Worm (Caenorhabditis elegans) whole organism, late embryonic: ENCODE results near the gene srlf-16.

Experiments
- C08G9.2 ChIP-seq: sonication (generic microtip); optimal IDR thresholded peaks from 2 replicates; lab custom pipeline; 2016; ENCODE audit warnings: mild to moderate bottlenecking, missing genetic modification characterization, moderate library complexity, missing compliant biosample characterization
- C38D4.7 ChIP-seq: fragments of 200-800 bp; sonication (Bioruptor generic); optimal IDR thresholded peaks from 2 replicates; lab custom pipeline; 2018; ENCODE audit warnings: mild to moderate bottlenecking, missing genetic modification characterization, moderate library complexity, missing compliant biosample characterization
- K02D7.2 ChIP-seq: sonication (generic microtip); optimal IDR thresholded peaks from 2 replicates; lab custom pipeline; 2017; ENCODE audit warnings: mild to moderate bottlenecking, missing genetic modification characterization, missing compliant biosample characterization
- K09A11.1 ChIP-seq: sonication (generic microtip); optimal IDR thresholded peaks from 2 replicates; lab custom pipeline; 2017; ENCODE audit warnings: antibody characterized with exemption, mild to moderate bottlenecking, missing genetic modification characterization, missing compliant biosample characterization; ENCODE audit not compliant: insufficient read depth
- Y22D7AL.16 ChIP-seq: sonication (generic microtip); optimal IDR thresholded peaks from 2 replicates; lab custom pipeline; 2016; ENCODE audit warnings: missing genetic modification characterization, missing compliant biosample characterization
- ama-1 ChIP-seq: fragments of 150-350 bp; optimal IDR thresholded peaks from 2 replicates; lab custom pipeline; 2014
- ceh-19 ChIP-seq: fragments of 200-800 bp; sonication (Bioruptor generic); optimal IDR thresholded peaks from 2 replicates; lab custom pipeline; 2018; ENCODE audit warnings: mild to moderate bottlenecking, missing genetic modification characterization, missing compliant biosample characterization
- ceh-22 ChIP-seq: sonication (generic microtip); optimal IDR thresholded peaks from 2 replicates; lab custom pipeline; 2017; ENCODE audit warnings: missing biosample characterization, missing genetic modification characterization
- ceh-31 ChIP-seq: sonication (generic microtip); optimal IDR thresholded peaks from 2 replicates; lab custom pipeline; 2016; ENCODE audit warnings: missing genetic modification characterization, missing compliant biosample characterization
- ceh-45 ChIP-seq: fragments of 200-800 bp; sonication (Bioruptor generic); IDR thresholded peaks from 2 replicates; pipeline ENCODE4 v1.3.6; 2022; ENCODE audit warnings: missing genetic modification reagents, missing genetic modification characterization, missing compliant biosample characterization
- dve-1 ChIP-seq: sonication (generic microtip); optimal IDR thresholded peaks from 2 replicates; lab custom pipeline; 2017; ENCODE audit warnings: antibody characterized with exemption, mild to moderate bottlenecking, missing genetic modification characterization, missing compliant biosample characterization
- elt-4 ChIP-seq: sonication (generic microtip); optimal IDR thresholded peaks from 2 replicates; lab custom pipeline; 2016; ENCODE audit warnings: missing genetic modification characterization, missing compliant biosample characterization
- ets-4 ChIP-seq: sonication (generic microtip); optimal IDR thresholded peaks from 2 replicates; lab custom pipeline; 2016; ENCODE audit warnings: missing genetic modification characterization, missing compliant biosample characterization
- fax-1 ChIP-seq: sonication (generic microtip); optimal IDR thresholded peaks from 2 replicates; lab custom pipeline; 2016; ENCODE audit warnings: missing genotype, missing genetic modification characterization, missing compliant biosample characterization
- gmeb-2 ChIP-seq: sonication (generic microtip); optimal IDR thresholded peaks from 2 replicates; lab custom pipeline; 2016; ENCODE audit warnings: missing genetic modification characterization, inconsistent platforms, missing compliant biosample characterization
- hlh-13 ChIP-seq: fragments of 200-800 bp; sonication (Bioruptor generic); optimal IDR thresholded peaks from 2 replicates; lab custom pipeline; 2018; ENCODE audit warnings: mild to moderate bottlenecking, missing genetic modification characterization, missing compliant biosample characterization
- hlh-15 ChIP-seq: sonication (generic microtip); optimal IDR thresholded peaks from 2 replicates; lab custom pipeline; 2016; ENCODE audit warnings: missing genetic modification characterization, missing compliant biosample characterization
- hlh-6 ChIP-seq: sonication (generic microtip); optimal IDR thresholded peaks from 2 replicates; lab custom pipeline; 2016; ENCODE audit warnings: missing genotype, missing genetic modification characterization, missing compliant biosample characterization
- odd-2 ChIP-seq: sonication (generic microtip); optimal IDR thresholded peaks from 2 replicates; lab custom pipeline; 2017; ENCODE audit warnings: antibody characterized with exemption, mild to moderate bottlenecking, missing genetic modification characterization, missing compliant biosample characterization
- pag-3 ChIP-seq: sonication (generic microtip); optimal IDR thresholded peaks from 2 replicates; lab custom pipeline; 2016; ENCODE audit warnings: missing compliant biosample characterization, missing genetic modification characterization, borderline replicate concordance
- pat-9 ChIP-seq: fragments of 200-800 bp; sonication (Bioruptor generic); optimal IDR thresholded peaks from 2 replicates; lab custom pipeline; 2018; ENCODE audit warnings: mild to moderate bottlenecking, missing genetic modification characterization, moderate library complexity, missing compliant biosample characterization
- pax-1 ChIP-seq: fragments of 150-350 bp; optimal IDR thresholded peaks from 2 replicates; lab custom pipeline; 2014; ENCODE audit warnings: missing biosample characterization, missing genetic modification characterization
- pha-4 ChIP-seq: fragments of 150-350 bp; optimal IDR thresholded peaks from 2 replicates; lab custom pipeline; 2018; ENCODE audit warnings: missing biosample characterization, missing genetic modification reagents, missing genetic modification characterization
- pros-1 ChIP-seq: fragments of 150-350 bp; optimal IDR thresholded peaks from 2 replicates; lab custom pipeline; 2014; ENCODE audit warnings: missing biosample characterization, missing genetic modification reagents, missing genetic modification characterization
- ref-2 ChIP-seq: sonication (generic microtip); optimal IDR thresholded peaks from 2 replicates; lab custom pipeline; 2016; ENCODE audit warnings: missing genetic modification characterization, missing compliant biosample characterization
- rnt-1 ChIP-seq: sonication (generic microtip); optimal IDR thresholded peaks from 2 replicates; lab custom pipeline; 2016; ENCODE audit warnings: missing genetic modification characterization, missing compliant biosample characterization
- sdc-2 ChIP-seq: sonication (generic microtip); optimal IDR thresholded peaks from 2 replicates; lab custom pipeline; 2016; ENCODE audit warnings: missing genotype, missing genetic modification characterization, missing compliant biosample characterization
- sox-2 ChIP-seq: fragments of 200-800 bp; sonication (Bioruptor generic); IDR thresholded peaks from 2 replicates; pipeline ENCODE4 v1.3.6; 2022; ENCODE audit warnings: missing genetic modification reagents, missing genetic modification characterization, missing compliant biosample characterization
- sox-4 ChIP-seq: sonication (generic microtip); optimal IDR thresholded peaks from 2 replicates; lab custom pipeline; 2017; ENCODE audit warnings: mild to moderate bottlenecking, missing genetic modification characterization, inconsistent platforms, missing compliant biosample characterization
- syd-9 ChIP-seq: sonication (generic microtip); optimal IDR thresholded peaks from 2 replicates; lab custom pipeline; 2016; ENCODE audit warnings: mild to moderate bottlenecking, missing genetic modification characterization, moderate library complexity, missing compliant biosample characterization
- tbx-2 ChIP-seq: sonication (generic microtip); optimal IDR thresholded peaks from 2 replicates; lab custom pipeline; 2016; ENCODE audit warnings: missing genetic modification characterization, missing compliant biosample characterization
- tbx-7 ChIP-seq: sonication (generic microtip); optimal IDR thresholded peaks from 2 replicates; lab custom pipeline; 2016; ENCODE audit warnings: missing genotype, missing genetic modification characterization, missing compliant biosample characterization
- unc-42 ChIP-seq: sonication (generic microtip); optimal IDR thresholded peaks from 2 replicates; lab custom pipeline; 2016; ENCODE audit warnings: missing genotype, missing genetic modification characterization, missing compliant biosample characterization
- unc-86 ChIP-seq: sonication (generic microtip); optimal IDR thresholded peaks from 2 replicates; lab custom pipeline; 2016; ENCODE audit warnings: missing genetic modification characterization, missing compliant biosample characterization
- zip-5 ChIP-seq: sonication (generic microtip); optimal IDR thresholded peaks from 2 replicates; lab custom pipeline; 2016; ENCODE audit warnings: missing genetic modification characterization, missing compliant biosample characterization

srlf-16 gene

ce11 chrV:8095378-8095777 lies 9.2 kb upstream of the srlf-16 start, which contains the start of gene str-146:
Gene str-146 (minus strand): TSS chrV:8095478.
- TF ChIP-seq syd-9 (tag; lab: Kevin White, UChicago) (no peak), pat-9 (tag; lab: Kevin White, UChicago) (no peak), hlh-15 (no peak), sox-2 (GFP tag; lab: Robert Waterston, UW) (no peak), elt-4 (tag; lab: Kevin White, UChicago) (no peak), gmeb-2 (tag; lab: Kevin White, UChicago) (no peak), tbx-2 (tag; lab: Kevin White, UChicago) (no peak), zip-5 (tag; lab: Kevin White, UChicago) (no peak), pag-3 (no peak), ets-4 (tag; lab: Kevin White, UChicago) (no peak), ceh-19 (GFP tag; lab: Kevin White, UChicago) (no peak), C38D4.7 (GFP tag; lab: Kevin White, UChicago) (no peak), odd-2 (tag; lab: Kevin White, UChicago) (no peak), Y22D7AL.16 (tag; lab: Kevin White, UChicago) (no peak), ceh-45 (GFP tag; lab: Robert Waterston, UW) (no peak), ceh-22 (tag; lab: Kevin White, UChicago) (no peak)

- TF ChIP-seq sox-2 (GFP tag; lab: Robert Waterston, UW) (no peak), zip-5 (tag; lab: Kevin White, UChicago) (no peak), pat-9 (tag; lab: Kevin White, UChicago) (no peak), syd-9 (tag; lab: Kevin White, UChicago) (no peak), K09A11.1 (tag; lab: Kevin White, UChicago) (no peak), hlh-6 (tag; lab: Kevin White, UChicago) (no peak), hlh-13 (GFP tag; lab: Kevin White, UChicago) (no peak), C38D4.7 (GFP tag; lab: Kevin White, UChicago) (no peak), tbx-7 (tag; lab: Kevin White, UChicago) (no peak), pax-1 (no peak), pros-1 (tag; lab: Kevin White, UChicago) (no peak), hlh-15 (no peak), unc-42 (no peak), dve-1 (tag; lab: Kevin White, UChicago) (no peak), C08G9.2 (tag; lab: Kevin White, UChicago) (no peak)
- TF ChIP-seq, all 69 proteins: peak for 0
Measured at ce11 chrV:8098239-8098638, 6.3 kb upstream of the srlf-16 start, which contains the start of gene str-145. Gene str-145 (minus strand): TSS chrV:8098339.

ce11 chrV:8099306-8099705 lies 5.3 kb upstream of the srlf-16 start, which contains the start of gene sdz-23:
Gene sdz-23 (plus strand): TSS chrV:8099606.
- TF ChIP-seq unc-86 (tag; lab: Kevin White, UChicago) (no peak), pat-9 (tag; lab: Kevin White, UChicago) (no peak), pag-3 (no peak), ceh-31 (tag; lab: Kevin White, UChicago) (no peak), ref-2 (no peak), pha-4 (no peak), unc-42 (no peak)

- TF ChIP-seq C38D4.7 (GFP tag; lab: Kevin White, UChicago) (no peak), fax-1 (tag; lab: Kevin White, UChicago) (no peak), sdc-2 (tag; lab: Kevin White, UChicago) (no peak), rnt-1 (tag; lab: Kevin White, UChicago) (no peak), ama-1 (lab: Kevin White, UChicago) (no peak), K02D7.2 (no peak), sox-4 (tag; lab: Kevin White, UChicago) (no peak), ets-4 (tag; lab: Kevin White, UChicago) (no peak), ceh-45 (GFP tag; lab: Robert Waterston, UW) (no peak), hlh-6 (tag; lab: Kevin White, UChicago) (no peak)
- TF ChIP-seq, all 69 proteins: peak for 0
Measured at ce11 chrV:8102960-8103359, 1.6 kb upstream of the srlf-16 start, which contains the start of gene str-90. Gene str-90 (plus strand): TSS chrV:8103260.
